Worm (Caenorhabditis elegans) whole organism, L4/young adult: ENCODE results near the gene srpa-72.

Experiments used
- W03F9.2 ChIP-seq: fragments of 150-350 bp; optimal IDR thresholded peaks from 2 replicates; lab custom pipeline; 2014; ENCODE audit warnings: missing biosample characterization, missing genetic modification characterization
- dao-5 ChIP-seq: sonication (generic microtip); optimal IDR thresholded peaks from 2 replicates; lab custom pipeline; 2016; ENCODE audit warnings: missing genotype, missing genetic modification characterization, moderate library complexity, missing compliant biosample characterization
- him-1 ChIP-seq: sonication (generic microtip); optimal IDR thresholded peaks from 2 replicates; lab custom pipeline; 2016; ENCODE audit warnings: missing genotype, missing genetic modification reagents, missing genetic modification characterization, missing compliant biosample characterization

- TF ChIP-seq him-1 (no peak), dao-5 (no peak), W03F9.2 (tag; lab: Kevin White, UChicago) (no peak)
Measured at ce11 chrII:2816676-2817075, 29.4 kb downstream of the srpa-72 start, which contains the start of gene set-13.
